Fruit fly (Drosophila melanogaster): Measurements from ENCODE around the gene pum.
A peak's percentile ranks its signal among the peaks of the same experiment; 100 is the strongest.

pum gene

DNA sequence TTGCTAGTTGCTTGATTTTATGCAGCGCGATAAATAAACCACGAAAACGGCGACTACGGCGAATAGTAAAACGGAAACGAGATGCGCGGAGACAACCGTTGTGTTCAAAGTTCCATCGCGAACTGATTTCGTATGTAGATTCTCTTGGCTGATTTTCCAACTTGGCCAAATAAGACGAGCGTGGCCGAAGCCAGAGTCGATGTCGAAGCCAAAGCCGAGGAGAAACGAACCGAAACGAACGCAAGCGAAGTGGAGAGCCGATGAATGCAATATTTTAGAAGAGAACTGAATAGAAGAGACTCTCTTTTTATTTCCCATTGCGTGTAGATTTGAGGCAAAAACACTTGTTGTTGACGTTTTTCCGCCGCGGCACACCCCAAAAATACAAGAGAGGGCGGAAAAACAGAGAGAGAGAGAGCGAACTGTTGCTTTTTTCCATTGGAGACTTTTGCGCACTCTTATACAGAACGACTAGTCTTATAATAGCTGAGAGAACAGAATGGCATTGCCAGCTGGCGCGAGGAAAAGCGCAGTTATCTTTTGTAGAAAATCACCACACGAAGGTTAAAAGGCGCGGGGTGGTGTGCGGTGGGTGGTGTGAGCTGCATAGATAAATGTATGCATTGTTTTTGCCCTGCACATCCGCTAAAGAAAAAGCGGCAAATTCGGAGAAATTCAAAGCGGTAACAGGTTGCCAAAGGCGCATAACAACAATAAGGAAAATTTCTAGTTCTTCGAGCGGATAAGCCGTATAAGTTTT lies 79.5 kb downstream of the pum start (continued):
- TF ChIP-seq Hr3 (GFP tag; optimal IDR thresholded peaks at IDR 0.05) (no peak), HLH54F (GFP tag; optimal IDR thresholded peaks at IDR 0.05) (no peak), CG6683 (GFP tag; optimal IDR thresholded peaks at IDR 0.05) (no peak), CG32772 (GFP tag; IDR thresholded peaks at IDR 0.05) (no peak), Hmx (GFP tag; optimal IDR thresholded peaks at IDR 0.05) (no peak), Stat92E (GFP tag; optimal IDR thresholded peaks at IDR 0.05) (peak in 1 of 3 experiments; percentile 29), al (GFP tag; IDR thresholded peaks at IDR 0.05) (no peak), Pdp1 (GFP tag; optimal IDR thresholded peaks at IDR 0.05) (no peak), cg (GFP tag; optimal IDR thresholded peaks at IDR 0.05) (no peak), pum (GFP tag; optimal IDR thresholded peaks at IDR 0.05) (no peak), oc (tag; optimal IDR thresholded peaks at IDR 0.05) (no peak), Six4 (GFP tag; optimal IDR thresholded peaks at IDR 0.05) (no peak), Poxn (GFP tag; IDR thresholded peaks at IDR 0.05) (no peak), Camta (GFP tag; optimal IDR thresholded peaks at IDR 0.05) (no peak), dysf (GFP tag; IDR thresholded peaks at IDR 0.05) (no peak), Nf-YA (GFP tag; IDR thresholded peaks at IDR 0.05) (no peak), ham (GFP tag; IDR thresholded peaks at IDR 0.05) (no peak), p53 (GFP tag; optimal IDR thresholded peaks at IDR 0.05) (no peak), lilli (GFP tag; optimal IDR thresholded peaks at IDR 0.05) (no peak), tgo (GFP tag; IDR thresholded peaks at IDR 0.05) (no peak), slbo (GFP tag; IDR thresholded peaks at IDR 0.05) (no peak), CG4707 (GFP tag; optimal IDR thresholded peaks at IDR 0.05) (no peak), br (optimal IDR thresholded peaks at IDR 0.05) (no peak), CG7839 (tag; optimal IDR thresholded peaks at IDR 0.05) (peak; percentile 33), GATAe (GFP tag; conservative IDR thresholded peaks at IDR 0.05) (no peak), CG9215 (GFP tag; IDR thresholded peaks at IDR 0.05) (no peak; the same call in 1 of the 2 replicates), Dfd (GFP tag; optimal IDR thresholded peaks at IDR 0.05) (no peak), mirr (GFP tag; optimal IDR thresholded peaks at IDR 0.05) (no peak), sd (tag; optimal IDR thresholded peaks at IDR 0.05) (peak; percentile 27), CG10321 (GFP tag; IDR thresholded peaks at IDR 0.05) (no peak), CG11504 (tag; optimal IDR thresholded peaks at IDR 0.05) (peak; percentile 82), ERR (GFP tag; optimal IDR thresholded peaks at IDR 0.05) (no peak), Hr78 (GFP tag; optimal IDR thresholded peaks at IDR 0.05) (peak in 1 of 2 experiments; percentile 31), MTF-1 (GFP tag; optimal IDR thresholded peaks at IDR 0.05; ENCODE audit: borderline replicate concordance) (no peak), Hand (GFP tag; optimal IDR thresholded peaks at IDR 0.05) (no peak), CG10431 (GFP tag; optimal IDR thresholded peaks at IDR 0.05) (no peak), fd64A (GFP tag; optimal IDR thresholded peaks at IDR 0.05) (no peak), ind (GFP tag; optimal IDR thresholded peaks at IDR 0.05) (no peak), gcm (GFP tag; optimal IDR thresholded peaks at IDR 0.05) (no peak), CG12236 (GFP tag; optimal IDR thresholded peaks at IDR 0.05) (no peak), sima (GFP tag; optimal IDR thresholded peaks at IDR 0.05) (no peak), gsb (GFP tag; IDR thresholded peaks at IDR 0.05) (no peak), HHEX (GFP tag; optimal IDR thresholded peaks at IDR 0.05) (no peak), klu (GFP tag; IDR thresholded peaks at IDR 0.05) (no peak), fu2 (GFP tag; optimal IDR thresholded peaks at IDR 0.05) (no peak), pho (GFP tag; optimal IDR thresholded peaks at IDR 0.05) (peak; percentile 6), btn (GFP tag; optimal IDR thresholded peaks at IDR 0.05) (peak; percentile 4), jigr1 (GFP tag; IDR thresholded peaks at IDR 0.05) (no peak), dan (GFP tag; IDR thresholded peaks at IDR 0.05) (no peak), nerfin-1 (tag; optimal IDR thresholded peaks at IDR 0.05) (no peak), odd (GFP tag; optimal IDR thresholded peaks at IDR 0.05) (no peak)
